Worm (Caenorhabditis elegans) whole organism, dauer: ENCODE measurements around the gene thoc-7.

Experiments used
- unc-62 ChIP-seq: sonication (generic microtip); optimal IDR thresholded peaks from 2 replicates; lab custom pipeline; 2017; ENCODE audit warnings: missing biosample characterization, missing genetic modification reagents, missing genetic modification characterization

The thoc-7 gene

ce11 chrIV:13882573-13882972 is at the start of gene thoc-7:
Gene thoc-7, plus strand, starts transcription at chrIV:13882734.
- TF ChIP-seq unc-62 (GFP tag; lab: Kevin White, UChicago), result no peak

ce11 chrIV:13834394-13835129 is 48.0 kb upstream of the thoc-7 start:
- TF ChIP-seq unc-62 (GFP tag; lab: Kevin White, UChicago), result no peak

ce11 chrIV:13836290-13836689 is 46.2 kb upstream of the thoc-7 start, which contains the start of gene H08M01.1:
Gene H08M01.1, minus strand, starts transcription at chrIV:13836390.
- TF ChIP-seq unc-62 (GFP tag; lab: Kevin White, UChicago), result no peak

- TF ChIP-seq unc-62 (GFP tag; lab: Kevin White, UChicago), result no peak
These were observed 44.2 kb upstream of the thoc-7 start for ce11 chrIV:13838296-13838695.

ce11 chrIV:13860459-13860858 is 22.1 kb upstream of the thoc-7 start:
- TF ChIP-seq unc-62 (GFP tag; lab: Kevin White, UChicago), result no peak

- no peak for TF ChIP-seq unc-62 (GFP tag; lab: Kevin White, UChicago)
These were observed 17.4 kb upstream of the thoc-7 start, which contains the start of gene vamp-8 for ce11 chrIV:13865172-13865571. Gene vamp-8, minus strand, starts transcription at chrIV:13865196.

ce11 chrIV:13866754-13867153 is 15.8 kb upstream of the thoc-7 start, which contains the start of gene B0513.90:
Gene B0513.90, plus strand, starts transcription at chrIV:13867054.
- TF ChIP-seq unc-62 (GFP tag; lab: Kevin White, UChicago), result no peak

ce11 chrIV:13870085-13870484 is 12.4 kb upstream of the thoc-7 start:
- no peak for TF ChIP-seq unc-62 (GFP tag; lab: Kevin White, UChicago)

- TF ChIP-seq unc-62 (GFP tag; lab: Kevin White, UChicago), result no peak
These were observed 5.9 kb upstream of the thoc-7 start, which contains the start of gene prdh-1 for ce11 chrIV:13876565-13877153. Gene prdh-1, minus strand, starts transcription at chrIV:13876615.

ce11 chrIV:13877707-13878106 is 4.8 kb upstream of the thoc-7 start:
- no peak for TF ChIP-seq unc-62 (GFP tag; lab: Kevin White, UChicago)

- TF ChIP-seq unc-62 (GFP tag; lab: Kevin White, UChicago), result no peak
These were observed 4.4 kb upstream of the thoc-7 start for ce11 chrIV:13878123-13878522.

ce11 chrIV:13878738-13879137 is 3.8 kb upstream of the thoc-7 start:
- TF ChIP-seq unc-62 (GFP tag; lab: Kevin White, UChicago), result no peak

ce11 chrIV:13879851-13880250 is 2.7 kb upstream of the thoc-7 start, which contains the start of gene B0513.4:
Gene B0513.4, plus strand, starts transcription at chrIV:13880151.
- no peak for TF ChIP-seq unc-62 (GFP tag; lab: Kevin White, UChicago)

- TF ChIP-seq unc-62 (GFP tag; lab: Kevin White, UChicago), result no peak
These were observed 2.2 kb upstream of the thoc-7 start for ce11 chrIV:13880370-13880769.

- no peak for TF ChIP-seq unc-62 (GFP tag; lab: Kevin White, UChicago)
These were observed 1.7 kb upstream of the thoc-7 start for ce11 chrIV:13880803-13881202.

- TF ChIP-seq unc-62 (GFP tag; lab: Kevin White, UChicago), result no peak
These were observed 719 bp upstream of the thoc-7 start, which contains the start of gene rpl-29 for ce11 chrIV:13881754-13882275. Gene rpl-29, plus strand, starts transcription at chrIV:13882225.
